Fruit fly (Drosophila melanogaster) whole organism, embryonic: ENCODE measurements around the gene Alh.

Source experiments
- BEAF-32 ChIP-seq: fragments of 200-800 bp; sonication (Bioruptor generic); optimal IDR thresholded peaks from 3 replicates; lab custom pipeline; 2017; ENCODE audit warnings: missing biosample characterization, missing genetic modification characterization, mild to moderate bottlenecking, moderate library complexity, missing genetic modification reagents
- Bdp1 ChIP-seq: fragments of 200-800 bp; sonication (Bioruptor generic); optimal IDR thresholded peaks from 3 replicates; lab custom pipeline; 2016; ENCODE audit warnings: missing biosample characterization, missing genetic modification characterization
- BtbVII ChIP-seq: fragments of 200-800 bp; sonication (Bioruptor generic); optimal IDR thresholded peaks from 3 replicates; lab custom pipeline; 2017; ENCODE audit warnings: missing biosample characterization, mild to moderate bottlenecking, missing genetic modification characterization
- Bteb2 ChIP-seq: fragments of 200-800 bp; sonication (Bioruptor generic); optimal IDR thresholded peaks from 2 replicates; lab custom pipeline; 2016; ENCODE audit warnings: missing biosample characterization, missing genetic modification characterization
- CG10565 ChIP-seq: fragments of 200-800 bp; sonication (Bioruptor generic); optimal IDR thresholded peaks from 3 replicates; lab custom pipeline; 2016; ENCODE audit warnings: missing biosample characterization, mild to moderate bottlenecking, missing genetic modification characterization
- CG12299 ChIP-seq: fragments of 200-800 bp; sonication (Bioruptor generic); optimal IDR thresholded peaks from 2 replicates; lab custom pipeline; 2018; ENCODE audit warnings: missing biosample characterization, mild to moderate bottlenecking, missing genetic modification characterization
- CG12659 ChIP-seq: fragments of 200-800 bp; sonication (Bioruptor generic); optimal IDR thresholded peaks from 3 replicates; lab custom pipeline; 2017; ENCODE audit warnings: mild to moderate bottlenecking, missing biosample characterization, missing genetic modification reagents, missing genetic modification characterization
- CG12769 ChIP-seq: fragments of 200-800 bp; sonication (Bioruptor generic); optimal IDR thresholded peaks from 2 replicates; lab custom pipeline; 2019; ENCODE audit warnings: missing biosample characterization, mild to moderate bottlenecking, missing genetic modification characterization, moderate library complexity
- CG14860 ChIP-seq: fragments of 200-800 bp; sonication (Bioruptor generic); IDR thresholded peaks from 3 replicates; pipeline ENCODE4 v1.3.6; 2022; ENCODE audit warnings: missing biosample characterization, missing genetic modification characterization; ENCODE audit not compliant: partially characterized antibody
- CG14965 ChIP-seq: fragments of 200-800 bp; sonication (Bioruptor generic); optimal IDR thresholded peaks from 2 replicates; lab custom pipeline; 2016; ENCODE audit warnings: missing biosample characterization, missing genetic modification characterization, borderline replicate concordance
- CG15479 ChIP-seq: fragments of 200-800 bp; sonication (Bioruptor generic); optimal IDR thresholded peaks from 3 replicates; lab custom pipeline; 2019; ENCODE audit warnings: missing biosample characterization, mild to moderate bottlenecking, missing genetic modification characterization, moderate library complexity
- CG17186 ChIP-seq: fragments of 200-800 bp; sonication (Bioruptor generic); optimal IDR thresholded peaks from 3 replicates; lab custom pipeline; 2017; ENCODE audit warnings: missing biosample characterization, missing genetic modification reagents, missing genetic modification characterization
- CG17829 ChIP-seq: fragments of 200-800 bp; optimal IDR thresholded peaks from 2 replicates; lab custom pipeline; 2019; ENCODE audit warnings: missing biosample characterization, mild to moderate bottlenecking, missing genetic modification characterization, moderate library complexity
- CG2116 ChIP-seq: fragments of 200-800 bp; sonication (Bioruptor generic); optimal IDR thresholded peaks from 3 replicates; lab custom pipeline; 2018; ENCODE audit warnings: missing biosample characterization, mild to moderate bottlenecking, missing genetic modification characterization
- CG2120 ChIP-seq: fragments of 200-800 bp; sonication (Bioruptor generic); optimal IDR thresholded peaks from 3 replicates; lab custom pipeline; 2016; ENCODE audit warnings: missing biosample characterization, missing genetic modification characterization
- CG30020 ChIP-seq: fragments of 200-800 bp; optimal IDR thresholded peaks from 2 replicates; lab custom pipeline; 2019; ENCODE audit warnings: missing biosample characterization, mild to moderate bottlenecking, missing genetic modification characterization, moderate library complexity
- CG30403 ChIP-seq: fragments of 200-800 bp; sonication (Bioruptor generic); optimal IDR thresholded peaks from 3 replicates; lab custom pipeline; 2016; ENCODE audit warnings: missing biosample characterization, missing genetic modification characterization
- CG31388 ChIP-seq: fragments of 200-800 bp; sonication (Bioruptor generic); optimal IDR thresholded peaks from 2 replicates; lab custom pipeline; 2016; ENCODE audit warnings: missing biosample characterization, missing genetic modification characterization
- CG33213 ChIP-seq: fragments of 200-800 bp; sonication (Bioruptor generic); optimal IDR thresholded peaks from 3 replicates; lab custom pipeline; 2016; ENCODE audit warnings: missing biosample characterization, missing genetic modification characterization
- CG43689 ChIP-seq: fragments of 200-800 bp; sonication (Bioruptor generic); IDR thresholded peaks from 2 replicates; pipeline ENCODE4 v1.3.6; 2022; ENCODE audit warnings: missing biosample characterization, missing genetic modification characterization
- CG6254 ChIP-seq: fragments of 200-800 bp; sonication (Bioruptor generic); optimal IDR thresholded peaks from 3 replicates; lab custom pipeline; 2017; ENCODE audit warnings: mild to moderate bottlenecking, missing biosample characterization, missing genetic modification reagents, missing genetic modification characterization
- CG6854 ChIP-seq: fragments of 200-800 bp; sonication (Bioruptor generic); optimal IDR thresholded peaks from 3 replicates; lab custom pipeline; 2017; ENCODE audit warnings: missing biosample characterization, mild to moderate bottlenecking, missing genetic modification characterization
- CG8944 ChIP-seq: fragments of 200-800 bp; sonication (Bioruptor generic); optimal IDR thresholded peaks from 3 replicates; lab custom pipeline; 2016; ENCODE audit warnings: missing biosample characterization, missing genetic modification characterization
- CoRest ChIP-seq: fragments of 200-800 bp; sonication (Bioruptor generic); optimal IDR thresholded peaks from 3 replicates; lab custom pipeline; 2018; ENCODE audit warnings: missing biosample characterization, mild to moderate bottlenecking, missing genetic modification characterization, moderate library complexity
- Dip3 ChIP-seq: fragments of 200-800 bp; sonication (Bioruptor generic); optimal IDR thresholded peaks from 3 replicates; lab custom pipeline; 2016; ENCODE audit warnings: missing biosample characterization, missing genetic modification characterization
- Hand ChIP-seq: fragments of 200-800 bp; sonication (Bioruptor generic); optimal IDR thresholded peaks from 2 replicates; lab custom pipeline; 2017; ENCODE audit warnings: mild to moderate bottlenecking, missing biosample characterization, missing genetic modification reagents, missing genetic modification characterization
- Hr39 ChIP-seq: fragments of >200 bp; optimal IDR thresholded peaks from 2 replicates; lab custom pipeline; 2017
- Lhr ChIP-seq: fragments of 200-800 bp; sonication (Bioruptor generic); optimal IDR thresholded peaks from 3 replicates; lab custom pipeline; 2017; ENCODE audit warnings: mild to moderate bottlenecking, missing biosample characterization, missing genetic modification reagents, missing genetic modification characterization
- MESR4 ChIP-seq: fragments of 200-800 bp; sonication (Bioruptor generic); optimal IDR thresholded peaks from 2 replicates; lab custom pipeline; 2018; ENCODE audit warnings: missing biosample characterization, mild to moderate bottlenecking, missing genetic modification characterization, moderate library complexity
- Myb ChIP-seq: fragments of 200-800 bp; sonication (Bioruptor generic); optimal IDR thresholded peaks from 2 replicates; lab custom pipeline; 2016; ENCODE audit warnings: missing biosample characterization, missing genetic modification characterization
- Opbp ChIP-seq: fragments of 200-800 bp; sonication (Bioruptor generic); IDR thresholded peaks from 3 replicates; pipeline ENCODE4 v1.3.6; 2022; ENCODE audit warnings: missing biosample characterization, missing genetic modification characterization; ENCODE audit not compliant: partially characterized antibody
- Ravus ChIP-seq: fragments of 200-800 bp; sonication (Bioruptor generic); IDR thresholded peaks from 2 replicates; pipeline ENCODE4 v1.3.6; 2022; ENCODE audit warnings: missing biosample characterization, missing genetic modification characterization
- Stat92E ChIP-seq, 3 experiments: fragments of >200 bp in 2 of 3; fragments of 200-800 bp in 1 of 3; sonication (Bioruptor generic) in 1 of 3; optimal IDR thresholded peaks; 2 replicates each; lab custom pipeline; 2017 to 2019; ENCODE audit warnings: missing biosample characterization in 3 of 3, missing genetic modification characterization in 3 of 3, mild to moderate bottlenecking in 1 of 3, moderate library complexity in 1 of 3
- TFAM ChIP-seq: fragments of 200-800 bp; sonication (Bioruptor generic); optimal IDR thresholded peaks from 2 replicates; lab custom pipeline; 2017; ENCODE audit warnings: missing biosample characterization, missing genetic modification characterization, inconsistent platforms
- Usf ChIP-seq: fragments of 200-800 bp; sonication (Bioruptor generic); optimal IDR thresholded peaks from 2 replicates; lab custom pipeline; 2017; ENCODE audit warnings: missing genotype, missing biosample characterization, missing genetic modification characterization
- Vsx1 ChIP-seq: fragments of 200-800 bp; sonication (Bioruptor generic); optimal IDR thresholded peaks from 2 replicates; lab custom pipeline; 2017; ENCODE audit warnings: missing biosample characterization, mild to moderate bottlenecking, missing genetic modification characterization, missing genetic modification reagents
- ato ChIP-seq: fragments of 200-800 bp; sonication (Bioruptor generic); IDR thresholded peaks from 2 replicates; pipeline ENCODE4 v1.3.6; 2022; ENCODE audit warnings: missing biosample characterization, missing genetic modification characterization; ENCODE audit not compliant: partially characterized antibody
- cg ChIP-seq: fragments of 200-800 bp; sonication (Bioruptor generic); optimal IDR thresholded peaks from 3 replicates; lab custom pipeline; 2019; ENCODE audit warnings: missing biosample characterization, mild to moderate bottlenecking, missing genetic modification characterization, moderate library complexity
- da ChIP-seq: fragments of 200-800 bp; sonication (Bioruptor generic); optimal IDR thresholded peaks from 2 replicates; lab custom pipeline; 2016; ENCODE audit warnings: missing biosample characterization, missing genetic modification characterization
- en ChIP-seq: fragments of 200-800 bp; sonication (Bioruptor generic); optimal IDR thresholded peaks from 2 replicates; lab custom pipeline; 2016; ENCODE audit warnings: missing biosample characterization, missing genetic modification characterization
- gcm2 ChIP-seq: fragments of 200-800 bp; sonication (Bioruptor generic); optimal IDR thresholded peaks from 2 replicates; lab custom pipeline; 2016; ENCODE audit warnings: missing biosample characterization, missing genetic modification characterization
- gem ChIP-seq: fragments of 200-800 bp; sonication (Bioruptor generic); optimal IDR thresholded peaks from 2 replicates; lab custom pipeline; 2019; ENCODE audit warnings: missing biosample characterization, mild to moderate bottlenecking, missing genetic modification characterization, moderate library complexity
- grn ChIP-seq: fragments of 200-800 bp; sonication (Bioruptor generic); optimal IDR thresholded peaks from 3 replicates; lab custom pipeline; 2017; ENCODE audit warnings: missing biosample characterization, missing genetic modification characterization
- hth ChIP-seq: fragments of >200 bp; optimal IDR thresholded peaks from 2 replicates; lab custom pipeline; 2017; ENCODE audit warnings: inconsistent platforms
- nerfin-2 ChIP-seq: fragments of 200-800 bp; sonication (Bioruptor generic); IDR thresholded peaks from 2 replicates; pipeline ENCODE4 v1.3.6; 2022; ENCODE audit warnings: missing biosample characterization, missing genetic modification characterization; ENCODE audit not compliant: partially characterized antibody
- nom ChIP-seq: fragments of 200-800 bp; sonication (Bioruptor generic); optimal IDR thresholded peaks from 2 replicates; lab custom pipeline; 2017; ENCODE audit warnings: missing biosample characterization, missing genetic modification characterization, mild to moderate bottlenecking, moderate library complexity, missing genetic modification reagents
- phol ChIP-seq: fragments of 200-800 bp; sonication (Bioruptor generic); optimal IDR thresholded peaks from 3 replicates; lab custom pipeline; 2018; ENCODE audit warnings: missing biosample characterization, mild to moderate bottlenecking, missing genetic modification characterization, moderate library complexity
- sens ChIP-seq: fragments of 200-800 bp; sonication (Bioruptor generic); peaks from one replicate; lab custom pipeline; 2016; ENCODE audit warnings: missing biosample characterization, missing genetic modification characterization

Gene Alh

dm6 chr3R:7075115-7075425, 48.9 kb downstream of the Alh start:
- TF ChIP-seq CG14965 (GFP tag; lab: Kevin White, UChicago): no peak
- TF ChIP-seq phol (tag; lab: Kevin White, UChicago): peak; percentile 50
- TF ChIP-seq CG33213 (GFP tag; lab: Kevin White, UChicago): no peak
- TF ChIP-seq CG43689 (GFP tag; lab: Robert Waterston, UW): no peak
- TF ChIP-seq Ravus: no peak
- no peak for TF ChIP-seq Dip3
- TF ChIP-seq MESR4 (GFP tag; lab: Kevin White, UChicago): peak; percentile 2
- no peak for TF ChIP-seq CG8944 (GFP tag; lab: Kevin White, UChicago)
- peak; percentile 52 for TF ChIP-seq sens (GFP tag; lab: Kevin White, UChicago)
- TF ChIP-seq da (GFP tag; lab: Kevin White, UChicago): peak; percentile 14
- peak; percentile 28 for TF ChIP-seq Hand (GFP tag; lab: Kevin White, UChicago)
- peak; percentile 57 for TF ChIP-seq cg (GFP tag; lab: Kevin White, UChicago)
- no peak for TF ChIP-seq ato (GFP tag; lab: Robert Waterston, UW)
- TF ChIP-seq CG14860 (GFP tag; lab: Robert Waterston, UW): no peak
- peak; percentile 37 for TF ChIP-seq CG12299 (tag; lab: Kevin White, UChicago)
- TF ChIP-seq Vsx1 (GFP tag; lab: Kevin White, UChicago): no peak
- no peak for TF ChIP-seq CG31388 (GFP tag; lab: Kevin White, UChicago)
- TF ChIP-seq Hr39 (lab: Kevin White, UChicago): no peak
- TF ChIP-seq gcm2: no peak
- TF ChIP-seq Usf (GFP tag; lab: Kevin White, UChicago): no peak
- no peak for TF ChIP-seq BtbVII (GFP tag; lab: Kevin White, UChicago)
- TF ChIP-seq CG30020: no peak

DNA sequence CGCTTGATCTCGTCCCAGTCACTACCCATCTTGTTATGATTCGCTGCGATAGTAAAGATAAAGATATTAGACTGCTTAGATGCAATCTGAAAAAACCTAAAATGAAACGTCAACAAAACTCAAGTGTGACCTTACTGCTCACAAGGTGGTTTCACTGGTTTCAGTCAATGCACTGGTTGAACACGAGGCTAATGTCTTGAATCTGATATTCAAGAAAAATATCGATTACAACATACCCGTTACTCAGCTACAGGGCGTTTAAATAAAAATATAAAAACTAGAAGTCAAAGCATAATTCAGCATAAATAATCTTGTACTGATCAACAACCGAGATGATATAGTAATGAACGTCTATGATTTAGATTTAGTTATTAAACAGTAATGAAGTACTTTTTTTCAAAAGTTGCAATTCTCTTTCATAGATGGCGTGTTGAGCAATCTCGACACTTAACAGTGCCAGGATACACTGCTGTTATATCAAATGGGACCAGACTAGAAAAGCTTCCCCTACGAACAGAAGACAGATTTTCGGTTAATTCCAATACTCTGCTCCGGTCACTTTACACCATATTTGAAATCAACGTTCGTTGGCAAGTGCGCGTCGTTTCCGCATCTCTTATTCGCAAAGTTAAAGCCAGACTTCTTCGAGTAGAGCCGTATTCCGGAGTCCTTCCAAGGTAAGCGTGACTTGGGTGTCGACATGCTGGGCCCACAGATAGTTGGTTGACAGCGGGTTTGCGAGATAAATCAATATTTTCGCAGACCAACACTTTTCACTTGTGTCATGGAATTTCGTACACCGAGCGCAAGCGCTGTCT, 49.5 kb downstream of the Alh start, which contains the start of the genes Ufl1 and CG1943:
Gene Ufl1 (minus strand): TSS at position 156 of the 818 bp plus-strand sequence.
Gene CG1943 (plus strand): TSS at position 563 of the 818 bp plus-strand sequence.
- TF ChIP-seq sens (GFP tag; lab: Kevin White, UChicago): peak; percentile 91
- peak; percentile 78 for TF ChIP-seq cg (GFP tag; lab: Kevin White, UChicago)
- TF ChIP-seq CoRest: peak; percentile 67
- TF ChIP-seq gem (tag; lab: Kevin White, UChicago): peak; percentile 22
- peak; percentile 93 for TF ChIP-seq BEAF-32
- peak; percentile 3 for TF ChIP-seq CG6254 (GFP tag; lab: Kevin White, UChicago)
- no peak for TF ChIP-seq TFAM (GFP tag; lab: Kevin White, UChicago)
- TF ChIP-seq CG12769 (tag; lab: Kevin White, UChicago): peak; percentile 19
- peak in 1 of 3 experiments; percentile 44 for TF ChIP-seq Stat92E (GFP tag; optimal IDR thresholded peaks at IDR 0.05; lab: Kevin White, UChicago)
- TF ChIP-seq CG30020: peak; percentile 2
- TF ChIP-seq en: no peak
- TF ChIP-seq Bteb2 (GFP tag; lab: Kevin White, UChicago): no peak
- no peak for TF ChIP-seq CG10565 (GFP tag; lab: Kevin White, UChicago)
- no peak for TF ChIP-seq nerfin-2 (GFP tag; lab: Robert Waterston, UW)
- peak; percentile 98 for TF ChIP-seq grn (GFP tag; lab: Kevin White, UChicago)
- TF ChIP-seq hth: no peak
- no peak for TF ChIP-seq Opbp
- TF ChIP-seq Bdp1 (GFP tag; lab: Kevin White, UChicago): peak; percentile 16
- peak; percentile 6 for TF ChIP-seq CG17829
- peak; percentile 69 for TF ChIP-seq CG12659 (GFP tag; lab: Kevin White, UChicago)
- TF ChIP-seq CG17186: peak; percentile 46
- TF ChIP-seq CG2120 (GFP tag; lab: Kevin White, UChicago): peak; percentile 27
- peak; percentile 25 for TF ChIP-seq CG30403 (GFP tag; lab: Kevin White, UChicago)
- TF ChIP-seq Lhr (GFP tag; lab: Kevin White, UChicago): peak; percentile 92
- TF ChIP-seq nom (GFP tag; lab: Kevin White, UChicago): peak; percentile 34
- TF ChIP-seq CG15479: peak; percentile 34
- TF ChIP-seq CG2116: peak; percentile 83
- peak; percentile 96 for TF ChIP-seq Myb
- TF ChIP-seq CG6854 (GFP tag; lab: Kevin White, UChicago): peak; percentile 38
